Fruit fly (Drosophila melanogaster) whole organism, prepupa: ENCODE data around the gene Sfp33A4.

Source experiments
- CG10669 ChIP-seq: fragments of 200-800 bp; sonication (Bioruptor generic); optimal IDR thresholded peaks from 3 replicates; lab custom pipeline; 2018; ENCODE audit warnings: missing biosample characterization, mild to moderate bottlenecking, missing genetic modification characterization, moderate library complexity
- CG11294 ChIP-seq: fragments of 200-800 bp; sonication (Bioruptor generic); IDR thresholded peaks from 2 replicates; pipeline ENCODE4 v1.3.6; 2022; ENCODE audit warnings: missing biosample characterization, missing genetic modification characterization
- CG31627 ChIP-seq: fragments of 200-800 bp; sonication (Bioruptor generic); optimal IDR thresholded peaks from 3 replicates; lab custom pipeline; 2016; ENCODE audit warnings: missing biosample characterization, missing genetic modification characterization
- CG3919 ChIP-seq: fragments of 200-800 bp; sonication (Bioruptor generic); optimal IDR thresholded peaks from 3 replicates; lab custom pipeline; 2016; ENCODE audit warnings: missing biosample characterization, missing genetic modification characterization
- CG6854 ChIP-seq: fragments of 200-800 bp; sonication (Bioruptor generic); optimal IDR thresholded peaks from 2 replicates; lab custom pipeline; 2017; ENCODE audit warnings: missing biosample characterization, mild to moderate bottlenecking, missing genetic modification characterization
- CG9139 ChIP-seq: fragments of 200-800 bp; sonication (Bioruptor generic); optimal IDR thresholded peaks from 3 replicates; lab custom pipeline; 2017; ENCODE audit warnings: missing biosample characterization, mild to moderate bottlenecking, missing genetic modification characterization
- Smox ChIP-seq: fragments of 200-800 bp; sonication (Bioruptor generic); optimal IDR thresholded peaks from 3 replicates; lab custom pipeline; 2016; ENCODE audit warnings: missing biosample characterization, missing genetic modification characterization
- dsx ChIP-seq: fragments of 200-800 bp; optimal IDR thresholded peaks from 3 replicates; lab custom pipeline; 2019; ENCODE audit warnings: missing biosample characterization, mild to moderate bottlenecking, missing genetic modification characterization, moderate library complexity; ENCODE audit not compliant: poor library complexity, severe bottlenecking
- net ChIP-seq: fragments of 200-800 bp; sonication (Bioruptor generic); optimal IDR thresholded peaks from 3 replicates; lab custom pipeline; 2016; ENCODE audit warnings: missing biosample characterization, missing genetic modification characterization

The Sfp33A4 gene

dm6 chr2L:11878812-11879328, 41.8 kb downstream of the Sfp33A4 start:
- no peak for TF ChIP-seq dsx (GFP tag; lab: Kevin White, UChicago)
- TF ChIP-seq Smox (GFP tag; lab: Kevin White, UChicago): no peak
- no peak for TF ChIP-seq CG9139 (GFP tag; lab: Kevin White, UChicago)
- no peak for TF ChIP-seq CG6854
- no peak for TF ChIP-seq CG11294
- TF ChIP-seq CG31627 (GFP tag; lab: Kevin White, UChicago): no peak
- no peak for TF ChIP-seq CG10669 (GFP tag; lab: Kevin White, UChicago)
- TF ChIP-seq net (GFP tag; lab: Kevin White, UChicago): no peak
- no peak for TF ChIP-seq CG3919 (GFP tag; lab: Kevin White, UChicago)
